Worm (Caenorhabditis elegans) whole organism, late embryonic: ENCODE results near the gene gst-22.

ENCODE experiments used
- C08G9.2 ChIP-seq: sonication (generic microtip); optimal IDR thresholded peaks from 2 replicates; lab custom pipeline; 2016; ENCODE audit warnings: mild to moderate bottlenecking, missing genetic modification characterization, moderate library complexity, missing compliant biosample characterization
- C38D4.7 ChIP-seq: fragments of 200-800 bp; sonication (Bioruptor generic); optimal IDR thresholded peaks from 2 replicates; lab custom pipeline; 2018; ENCODE audit warnings: mild to moderate bottlenecking, missing genetic modification characterization, moderate library complexity, missing compliant biosample characterization
- F13H6.1 ChIP-seq: sonication (generic microtip); optimal IDR thresholded peaks from 2 replicates; lab custom pipeline; 2016; ENCODE audit warnings: missing genetic modification characterization, missing compliant biosample characterization
- K02D7.2 ChIP-seq: sonication (generic microtip); optimal IDR thresholded peaks from 2 replicates; lab custom pipeline; 2017; ENCODE audit warnings: mild to moderate bottlenecking, missing genetic modification characterization, missing compliant biosample characterization
- T23F11.4 ChIP-seq: fragments of 200-800 bp; sonication (Bioruptor generic); optimal IDR thresholded peaks from 2 replicates; lab custom pipeline; 2018; ENCODE audit warnings: mild to moderate bottlenecking, missing genetic modification characterization, missing compliant biosample characterization
- ahr-1 ChIP-seq: sonication (generic microtip); optimal IDR thresholded peaks from 2 replicates; lab custom pipeline; 2016; ENCODE audit warnings: missing genetic modification characterization, missing compliant biosample characterization
- ama-1 ChIP-seq: fragments of 150-350 bp; optimal IDR thresholded peaks from 2 replicates; lab custom pipeline; 2014
- ceh-2 ChIP-seq: sonication (generic microtip); optimal IDR thresholded peaks from 2 replicates; lab custom pipeline; 2016; ENCODE audit warnings: missing genotype, missing genetic modification characterization, missing compliant biosample characterization
- ceh-31 ChIP-seq: sonication (generic microtip); optimal IDR thresholded peaks from 2 replicates; lab custom pipeline; 2016; ENCODE audit warnings: missing genetic modification characterization, missing compliant biosample characterization
- ceh-48 ChIP-seq: sonication (generic microtip); optimal IDR thresholded peaks from 2 replicates; lab custom pipeline; 2016; ENCODE audit warnings: missing genetic modification characterization, inconsistent platforms, missing compliant biosample characterization
- ceh-6 ChIP-seq: fragments of 200-800 bp; sonication (Bioruptor generic); optimal IDR thresholded peaks from 2 replicates; lab custom pipeline; 2018; ENCODE audit warnings: mild to moderate bottlenecking, missing genetic modification characterization, missing compliant biosample characterization
- che-1 ChIP-seq: sonication (generic microtip); optimal IDR thresholded peaks from 2 replicates; lab custom pipeline; 2016; ENCODE audit warnings: mild to moderate bottlenecking, missing genetic modification characterization, missing compliant biosample characterization
- dmd-4 ChIP-seq: sonication (generic microtip); optimal IDR thresholded peaks from 2 replicates; lab custom pipeline; 2016; ENCODE audit warnings: borderline replicate concordance, missing genetic modification characterization, missing compliant biosample characterization
- elt-4 ChIP-seq: sonication (generic microtip); optimal IDR thresholded peaks from 2 replicates; lab custom pipeline; 2016; ENCODE audit warnings: missing genetic modification characterization, missing compliant biosample characterization
- ets-4 ChIP-seq: sonication (generic microtip); optimal IDR thresholded peaks from 2 replicates; lab custom pipeline; 2016; ENCODE audit warnings: missing genetic modification characterization, missing compliant biosample characterization
- fax-1 ChIP-seq: sonication (generic microtip); optimal IDR thresholded peaks from 2 replicates; lab custom pipeline; 2016; ENCODE audit warnings: missing genotype, missing genetic modification characterization, missing compliant biosample characterization
- fkh-10 ChIP-seq: fragments of 150-350 bp; optimal IDR thresholded peaks from 2 replicates; lab custom pipeline; 2014; ENCODE audit warnings: missing biosample characterization, missing genetic modification reagents, missing genetic modification characterization
- gmeb-2 ChIP-seq: sonication (generic microtip); optimal IDR thresholded peaks from 2 replicates; lab custom pipeline; 2016; ENCODE audit warnings: missing genetic modification characterization, inconsistent platforms, missing compliant biosample characterization
- hlh-13 ChIP-seq: fragments of 200-800 bp; sonication (Bioruptor generic); optimal IDR thresholded peaks from 2 replicates; lab custom pipeline; 2018; ENCODE audit warnings: mild to moderate bottlenecking, missing genetic modification characterization, missing compliant biosample characterization
- hlh-15 ChIP-seq: sonication (generic microtip); optimal IDR thresholded peaks from 2 replicates; lab custom pipeline; 2016; ENCODE audit warnings: missing genetic modification characterization, missing compliant biosample characterization
- hlh-8 ChIP-seq: sonication (generic microtip); optimal IDR thresholded peaks from 2 replicates; lab custom pipeline; 2016; ENCODE audit warnings: missing genotype, missing genetic modification characterization, missing compliant biosample characterization
- lim-6 ChIP-seq: sonication (generic microtip); optimal IDR thresholded peaks from 2 replicates; lab custom pipeline; 2016; ENCODE audit warnings: missing genetic modification characterization, missing compliant biosample characterization
- lin-11 ChIP-seq: fragments of 200-800 bp; sonication (Bioruptor generic); optimal IDR thresholded peaks from 2 replicates; lab custom pipeline; 2018; ENCODE audit warnings: mild to moderate bottlenecking, missing genetic modification characterization, missing compliant biosample characterization
- madf-2 ChIP-seq: sonication (generic microtip); optimal IDR thresholded peaks from 2 replicates; lab custom pipeline; 2017; ENCODE audit warnings: missing genetic modification characterization, missing compliant biosample characterization
- nhr-11 ChIP-seq: fragments of 150-350 bp; optimal IDR thresholded peaks from 2 replicates; lab custom pipeline; 2014; ENCODE audit warnings: missing biosample characterization, missing genetic modification characterization
- nhr-232 ChIP-seq: sonication (generic microtip); optimal IDR thresholded peaks from 2 replicates; lab custom pipeline; 2016; ENCODE audit warnings: missing genetic modification characterization, missing compliant biosample characterization
- pax-1 ChIP-seq: fragments of 150-350 bp; optimal IDR thresholded peaks from 2 replicates; lab custom pipeline; 2014; ENCODE audit warnings: missing biosample characterization, missing genetic modification characterization
- pha-2 ChIP-seq: sonication (generic microtip); optimal IDR thresholded peaks from 2 replicates; lab custom pipeline; 2017; ENCODE audit warnings: mild to moderate bottlenecking, missing genetic modification characterization, missing compliant biosample characterization
- pros-1 ChIP-seq: fragments of 150-350 bp; optimal IDR thresholded peaks from 2 replicates; lab custom pipeline; 2014; ENCODE audit warnings: missing biosample characterization, missing genetic modification reagents, missing genetic modification characterization
- ref-2 ChIP-seq: sonication (generic microtip); optimal IDR thresholded peaks from 2 replicates; lab custom pipeline; 2016; ENCODE audit warnings: missing genetic modification characterization, missing compliant biosample characterization
- rnt-1 ChIP-seq: sonication (generic microtip); optimal IDR thresholded peaks from 2 replicates; lab custom pipeline; 2016; ENCODE audit warnings: missing genetic modification characterization, missing compliant biosample characterization
- sox-2 ChIP-seq: fragments of 200-800 bp; sonication (Bioruptor generic); IDR thresholded peaks from 2 replicates; pipeline ENCODE4 v1.3.6; 2022; ENCODE audit warnings: missing genetic modification reagents, missing genetic modification characterization, missing compliant biosample characterization
- sox-4 ChIP-seq: sonication (generic microtip); optimal IDR thresholded peaks from 2 replicates; lab custom pipeline; 2017; ENCODE audit warnings: mild to moderate bottlenecking, missing genetic modification characterization, inconsistent platforms, missing compliant biosample characterization
- tbx-2 ChIP-seq: sonication (generic microtip); optimal IDR thresholded peaks from 2 replicates; lab custom pipeline; 2016; ENCODE audit warnings: missing genetic modification characterization, missing compliant biosample characterization
- tbx-7 ChIP-seq: sonication (generic microtip); optimal IDR thresholded peaks from 2 replicates; lab custom pipeline; 2016; ENCODE audit warnings: missing genotype, missing genetic modification characterization, missing compliant biosample characterization
- unc-42 ChIP-seq: sonication (generic microtip); optimal IDR thresholded peaks from 2 replicates; lab custom pipeline; 2016; ENCODE audit warnings: missing genotype, missing genetic modification characterization, missing compliant biosample characterization
- unc-55 ChIP-seq: sonication (generic microtip); optimal IDR thresholded peaks from 2 replicates; lab custom pipeline; 2017; ENCODE audit warnings: missing biosample characterization, missing genetic modification reagents, missing genetic modification characterization
- unc-86 ChIP-seq: sonication (generic microtip); optimal IDR thresholded peaks from 2 replicates; lab custom pipeline; 2016; ENCODE audit warnings: missing genetic modification characterization, missing compliant biosample characterization
- ztf-16 ChIP-seq: sonication (generic microtip); optimal IDR thresholded peaks from 2 replicates; lab custom pipeline; 2017; ENCODE audit warnings: missing genetic modification characterization, missing compliant biosample characterization

gst-22 gene

ce11 chrV:16190485-16190884, 41.6 kb downstream of the gst-22 start, which contains the start of gene srh-281:
srh-281 (plus strand) TSS chrV:16190785.
- no peak for TF ChIP-seq ztf-16
- TF ChIP-seq C38D4.7 (GFP tag; lab: Kevin White, UChicago) = no peak
- no peak for TF ChIP-seq sox-4
- no peak for TF ChIP-seq lin-11
- TF ChIP-seq ets-4 = no peak
- TF ChIP-seq madf-2 (tag; lab: Kevin White, UChicago) = no peak
- TF ChIP-seq ama-1 (lab: Kevin White, UChicago) = no peak
- no peak for TF ChIP-seq hlh-13 (GFP tag; lab: Kevin White, UChicago)
- no peak for TF ChIP-seq fax-1
- TF ChIP-seq tbx-2 (tag; lab: Kevin White, UChicago) = no peak
- TF ChIP-seq nhr-11 (tag; lab: Kevin White, UChicago) = no peak
- no peak for TF ChIP-seq hlh-8 (tag; lab: Kevin White, UChicago)
- TF ChIP-seq pha-2 = no peak
- no peak for TF ChIP-seq ref-2 (tag; lab: Kevin White, UChicago)
- TF ChIP-seq gmeb-2 (tag; lab: Kevin White, UChicago) = no peak
- TF ChIP-seq ceh-6 (GFP tag; lab: Kevin White, UChicago) = no peak
- TF ChIP-seq unc-86 = no peak
- no peak for TF ChIP-seq T23F11.4 (GFP tag; lab: Kevin White, UChicago)
- TF ChIP-seq hlh-15 (tag; lab: Kevin White, UChicago) = no peak

DNA sequence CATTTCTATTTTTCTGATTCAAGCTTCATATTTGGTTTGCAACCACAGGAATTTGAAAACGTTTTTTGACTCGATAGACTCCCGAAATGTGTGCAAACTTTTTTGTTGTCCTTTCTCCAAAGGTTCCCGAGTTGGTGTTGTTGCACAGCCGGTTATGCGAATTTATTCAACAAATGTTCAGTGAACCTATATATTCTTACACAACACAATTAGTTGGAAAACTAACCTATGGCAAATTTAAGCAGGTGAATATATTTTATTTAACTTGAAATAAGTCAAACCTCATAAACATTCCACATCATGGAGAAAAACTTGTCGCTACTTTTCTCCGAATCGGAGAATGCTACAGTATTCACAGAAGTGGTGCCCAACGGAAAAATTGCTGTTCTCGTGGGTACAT, 48.7 kb downstream of the gst-22 start, which contains the start of gene srz-14:
Gene srz-14, plus strand, starts transcription at position 301 of the 400 bp plus-strand sequence.
- TF ChIP-seq tbx-7 (no peak), unc-42 (tag; lab: Kevin White, UChicago) (no peak), pha-2 (no peak), ceh-31 (no peak), fax-1 (no peak), rnt-1 (tag; lab: Kevin White, UChicago) (no peak), lim-6 (tag; lab: Kevin White, UChicago) (no peak), sox-2 (no peak), che-1 (tag; lab: Kevin White, UChicago) (no peak), ceh-48 (no peak), elt-4 (tag; lab: Kevin White, UChicago) (no peak), pax-1 (no peak), hlh-15 (tag; lab: Kevin White, UChicago) (no peak), C38D4.7 (GFP tag; lab: Kevin White, UChicago) (no peak), F13H6.1 (tag; lab: Kevin White, UChicago) (no peak), unc-55 (GFP tag; lab: Kevin White, UChicago) (no peak), gmeb-2 (tag; lab: Kevin White, UChicago) (no peak), ztf-16 (no peak), C08G9.2 (tag; lab: Kevin White, UChicago) (no peak)

ce11 chrV:16182918-16183317, 49.2 kb downstream of the gst-22 start, which contains the start of gene srh-277:
srh-277 (plus strand) TSS chrV:16183218.
- no peak for TF ChIP-seq pros-1 (tag; lab: Kevin White, UChicago)
- TF ChIP-seq che-1 (tag; lab: Kevin White, UChicago) = no peak
- no peak for TF ChIP-seq K02D7.2 (tag; lab: Kevin White, UChicago)
- TF ChIP-seq dmd-4 (tag; lab: Kevin White, UChicago) = no peak
- TF ChIP-seq ahr-1 (tag; lab: Kevin White, UChicago) = no peak
- TF ChIP-seq ama-1 (lab: Kevin White, UChicago) = no peak

- TF ChIP-seq ceh-2 (tag; lab: Kevin White, UChicago) (no peak), fkh-10 (no peak), lin-11 (no peak), nhr-232 (tag; lab: Kevin White, UChicago) (no peak), C08G9.2 (tag; lab: Kevin White, UChicago) (no peak)
Observed at ce11 chrV:16182110-16182509, 50.0 kb downstream of the gst-22 start, which contains the start of gene srz-13. srz-13 (plus strand) TSS chrV:16182410.
